Worm (Caenorhabditis elegans) whole organism, L1 larva: ENCODE results near the gene pha-2.

Experiments
- dsc-1 ChIP-seq: sonication (generic microtip); optimal IDR thresholded peaks from 2 replicates; lab custom pipeline; 2016; ENCODE audit warnings: mild to moderate bottlenecking, missing genetic modification characterization, missing compliant biosample characterization
- elt-3 ChIP-seq, 6 experiments: fragments of 150-350 bp in 1 of 6; sonication (generic microtip); optimal IDR thresholded peaks; 2 replicates each; lab custom pipeline; 2017 to 2018; ENCODE audit warnings: missing biosample characterization in 6 of 6, missing genetic modification characterization in 6 of 6, inconsistent platforms in 1 of 6
- lin-35 ChIP-seq, 2 experiments: fragments of 150-350 bp; optimal IDR thresholded peaks; 2 replicates each; lab custom pipeline; 2014; ENCODE audit warnings: missing biosample characterization in 2 of 2, missing genetic modification characterization in 2 of 2, missing genetic modification reagents in 2 of 2
- mep-1 ChIP-seq: fragments of 150-350 bp; optimal IDR thresholded peaks from 2 replicates; lab custom pipeline; 2014; ENCODE audit warnings: missing biosample characterization, missing genetic modification characterization

DNA sequence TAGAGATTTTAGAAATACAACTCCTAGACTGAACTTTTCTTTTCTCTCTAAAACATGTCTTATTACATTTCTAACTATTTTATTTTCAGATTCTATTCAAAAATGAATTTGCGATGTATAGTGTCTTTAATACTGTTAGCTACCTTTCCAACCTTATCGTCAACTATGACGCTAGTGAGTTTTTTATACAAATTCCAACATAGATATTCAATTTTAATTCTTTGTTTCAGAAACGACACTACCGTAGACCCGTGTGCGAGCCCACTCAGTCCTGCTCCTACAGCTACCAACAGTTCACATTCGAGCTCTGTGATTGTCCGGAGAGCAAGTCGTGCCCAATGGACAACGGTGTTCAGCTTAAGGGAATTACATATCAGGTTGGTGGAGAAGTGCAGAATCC lies 7.7 kb downstream of the pha-2 start, which contains the start of gene M6.4:
- no peak for TF ChIP-seq dsc-1 (tag; lab: Kevin White, UChicago)
- TF ChIP-seq lin-35 (GFP tag; optimal IDR thresholded peaks at IDR 0.05; lab: Kevin White, UChicago): no peak
- TF ChIP-seq elt-3 (tag; optimal IDR thresholded peaks at IDR 0.05; lab: Kevin White, UChicago): no peak
- TF ChIP-seq mep-1 (tag; lab: Kevin White, UChicago): no peak
